Worm (Caenorhabditis elegans) whole organism, L3 larva: ENCODE data around the gene Y41C4A.11.

Source experiments
- ZK546.5 ChIP-seq: sonication (generic microtip); optimal IDR thresholded peaks from 2 replicates; lab custom pipeline; 2017; ENCODE audit warnings: missing biosample characterization, missing genetic modification characterization
- aly-2 ChIP-seq: fragments of 150-350 bp; optimal IDR thresholded peaks from 2 replicates; lab custom pipeline; 2014; ENCODE audit warnings: missing biosample characterization, missing genetic modification characterization
- ama-1 ChIP-seq: fragments of 150-350 bp; optimal IDR thresholded peaks from 2 replicates; lab custom pipeline; 2018
- ceh-16 ChIP-seq: sonication (generic microtip); optimal IDR thresholded peaks from 2 replicates; lab custom pipeline; 2017; ENCODE audit warnings: missing biosample characterization, missing genetic modification characterization
- daf-12 ChIP-seq: fragments of 150-350 bp; optimal IDR thresholded peaks from 2 replicates; lab custom pipeline; 2014; ENCODE audit warnings: missing biosample characterization, missing genetic modification reagents, missing genetic modification characterization
- egl-27 ChIP-seq: sonication (generic microtip); optimal IDR thresholded peaks from 4 replicates; lab custom pipeline; 2017; ENCODE audit warnings: missing biosample characterization, missing genetic modification reagents, missing genetic modification characterization
- elt-1 ChIP-seq: fragments of 150-350 bp; optimal IDR thresholded peaks from 2 replicates; lab custom pipeline; 2014; ENCODE audit warnings: missing biosample characterization, missing genetic modification characterization
- elt-2 ChIP-seq: sonication (generic microtip); optimal IDR thresholded peaks from 2 replicates; lab custom pipeline; 2016; ENCODE audit warnings: missing genetic modification reagents, mild to moderate bottlenecking, missing genetic modification characterization, missing compliant biosample characterization
- elt-3 ChIP-seq, 3 experiments: fragments of 150-350 bp in 1 of 3; sonication (generic microtip) in 2 of 3; optimal IDR thresholded peaks; 2 replicates in 2 of 3; 4 replicates in 1 of 3; lab custom pipeline; 2014 to 2017; ENCODE audit warnings: missing biosample characterization in 3 of 3, missing genetic modification characterization in 3 of 3
- fkh-10 ChIP-seq: sonication (generic microtip); optimal IDR thresholded peaks from 2 replicates; lab custom pipeline; 2017; ENCODE audit warnings: missing biosample characterization, missing genetic modification reagents, missing genetic modification characterization
- hmg-11 ChIP-seq: sonication (generic microtip); optimal IDR thresholded peaks from 2 replicates; lab custom pipeline; 2016; ENCODE audit warnings: missing genetic modification characterization, missing compliant biosample characterization
- jun-1 ChIP-seq: fragments of 150-350 bp; optimal IDR thresholded peaks from 2 replicates; lab custom pipeline; 2014; ENCODE audit warnings: missing biosample characterization, missing genetic modification reagents, missing genetic modification characterization
- lin-15B ChIP-seq: fragments of 150-350 bp; optimal IDR thresholded peaks from 2 replicates; lab custom pipeline; 2014; ENCODE audit warnings: missing biosample characterization, missing genetic modification characterization
- lin-39 ChIP-seq: fragments of 150-350 bp; optimal IDR thresholded peaks from 2 replicates; lab custom pipeline; 2018; ENCODE audit warnings: missing biosample characterization, missing genetic modification reagents, missing genetic modification characterization
- lsy-12 ChIP-seq: sonication (generic microtip); optimal IDR thresholded peaks from 2 replicates; lab custom pipeline; 2016; ENCODE audit warnings: mild to moderate bottlenecking, missing genetic modification characterization, missing compliant biosample characterization
- mdl-1 ChIP-seq: fragments of 150-350 bp; optimal IDR thresholded peaks from 2 replicates; lab custom pipeline; 2014; ENCODE audit warnings: missing biosample characterization, missing genetic modification characterization
- mml-1 ChIP-seq: fragments of 150-350 bp; sonication (generic microtip); optimal IDR thresholded peaks from 3 replicates; lab custom pipeline; 2014; ENCODE audit warnings: missing biosample characterization, missing genetic modification characterization
- nfya-1 ChIP-seq: sonication (generic microtip); optimal IDR thresholded peaks from 2 replicates; lab custom pipeline; 2017; ENCODE audit warnings: missing genetic modification characterization, mild to moderate bottlenecking, missing compliant biosample characterization, antibody characterized with exemption, moderate library complexity; ENCODE audit not compliant: insufficient read depth
- nhr-12 ChIP-seq: fragments of 150-350 bp; optimal IDR thresholded peaks from 2 replicates; lab custom pipeline; 2014; ENCODE audit warnings: missing biosample characterization, missing genetic modification characterization
- nhr-23 ChIP-seq: fragments of 150-350 bp; optimal IDR thresholded peaks from 2 replicates; lab custom pipeline; 2014; ENCODE audit warnings: missing biosample characterization, missing genetic modification reagents, missing genetic modification characterization
- nhr-25 ChIP-seq: sonication (generic microtip); optimal IDR thresholded peaks from 2 replicates; lab custom pipeline; 2017; ENCODE audit warnings: missing biosample characterization, missing genetic modification characterization
- nhr-76 ChIP-seq: fragments of 150-350 bp; sonication (generic microtip); optimal IDR thresholded peaks from 5 replicates; lab custom pipeline; 2014; ENCODE audit warnings: missing biosample characterization, missing genetic modification characterization
- nhr-77 ChIP-seq: fragments of 150-350 bp; optimal IDR thresholded peaks from 2 replicates; lab custom pipeline; 2014; ENCODE audit warnings: missing biosample characterization, missing genetic modification characterization
- pha-4 ChIP-seq: fragments of 150-350 bp; optimal IDR thresholded peaks from 2 replicates; lab custom pipeline; 2014; ENCODE audit warnings: missing biosample characterization, missing genetic modification reagents, missing genetic modification characterization
- pqm-1 ChIP-seq: fragments of 150-350 bp; optimal IDR thresholded peaks from 2 replicates; lab custom pipeline; 2017; ENCODE audit warnings: missing biosample characterization, missing genetic modification characterization, inconsistent platforms
- sea-2 ChIP-seq: fragments of 150-350 bp; sonication (generic microtip); optimal IDR thresholded peaks from 4 replicates; lab custom pipeline; 2014; ENCODE audit warnings: missing biosample characterization, missing genetic modification reagents, missing genetic modification characterization
- skn-1 ChIP-seq: fragments of 150-350 bp; optimal IDR thresholded peaks from 2 replicates; lab custom pipeline; 2014; ENCODE audit warnings: missing biosample characterization, missing genetic modification characterization
- snpc-4 ChIP-seq: fragments of 150-350 bp; optimal IDR thresholded peaks from 2 replicates; lab custom pipeline; 2014; ENCODE audit warnings: missing biosample characterization, missing genetic modification characterization
- unc-39 ChIP-seq: sonication (generic microtip); optimal IDR thresholded peaks from 4 replicates; lab custom pipeline; 2017; ENCODE audit warnings: missing biosample characterization, missing genetic modification characterization
- zag-1 ChIP-seq: fragments of 150-350 bp; optimal IDR thresholded peaks from 2 replicates; lab custom pipeline; 2014; ENCODE audit warnings: missing biosample characterization, missing genetic modification characterization
- ztf-4 ChIP-seq: fragments of 150-350 bp; optimal IDR thresholded peaks from 2 replicates; lab custom pipeline; 2014; ENCODE audit warnings: missing biosample characterization, missing genetic modification characterization

Gene Y41C4A.11

ce11 chrIII:11699959-11700358 lies 19.7 kb upstream of the Y41C4A.11 start, which contains the start of gene pqn-84:
TSS of gene pqn-84 (plus strand) at chrIII:11700259.
- TF ChIP-seq elt-2 (tag; lab: Kevin White, UChicago) (no peak), nhr-25 (tag; lab: Kevin White, UChicago) (no peak), nfya-1 (no peak), nhr-76 (tag; lab: Kevin White, UChicago) (no peak), aly-2 (tag; lab: Kevin White, UChicago) (no peak), zag-1 (no peak), unc-39 (tag; lab: Kevin White, UChicago) (no peak), snpc-4 (tag; lab: Kevin White, UChicago) (no peak), daf-12 (tag; lab: Kevin White, UChicago) (no peak)

DNA sequence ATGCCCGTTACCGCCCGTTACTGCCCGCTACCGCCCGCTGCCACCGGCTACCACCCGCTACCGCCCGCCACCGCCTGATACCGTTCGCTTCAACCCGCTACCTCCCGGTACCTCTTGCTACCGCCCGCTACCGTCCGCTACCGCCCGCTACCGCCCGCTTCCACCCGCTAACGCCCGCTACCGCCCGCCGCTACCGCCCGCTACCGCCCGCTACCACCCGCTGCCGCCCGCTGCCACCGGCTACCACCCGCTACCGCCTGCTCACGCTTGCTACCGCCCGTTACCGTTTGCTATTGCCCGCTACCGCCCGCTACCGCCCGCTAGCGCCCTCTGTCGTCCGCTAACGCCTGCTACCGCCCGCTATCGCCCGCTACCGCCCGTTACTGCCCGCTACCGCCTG lies 17.8 kb upstream of the Y41C4A.11 start:
- TF ChIP-seq nhr-12 (tag; lab: Kevin White, UChicago), result no peak

ce11 chrIII:11703006-11703775 lies 16.5 kb upstream of the Y41C4A.11 start:
- TF ChIP-seq ceh-16, result no peak
- TF ChIP-seq aly-2 (tag; lab: Kevin White, UChicago), result no peak
- TF ChIP-seq, all 47 proteins: peak for 0

DNA sequence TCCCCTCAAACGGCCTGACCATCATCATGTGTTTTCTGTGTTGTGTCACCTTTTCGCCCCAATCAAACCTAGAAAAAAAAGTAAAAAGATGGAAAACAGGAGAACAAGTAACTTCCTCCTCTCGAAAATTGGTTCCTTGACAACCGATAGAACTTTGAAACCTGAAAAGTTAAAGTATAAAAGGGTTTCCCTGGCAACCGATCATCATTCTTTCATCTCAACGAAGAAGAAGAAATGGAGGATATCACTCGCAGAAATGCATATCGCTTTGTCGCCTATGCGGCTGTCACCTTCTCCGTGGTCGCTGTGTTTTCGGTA lies 15.9 kb upstream of the Y41C4A.11 start, which contains the start of gene col-95:
Gene col-95 (plus strand): TSS at position 219 of the 318 bp plus-strand sequence.
- no peak for TF ChIP-seq jun-1 (tag; lab: Kevin White, UChicago)
- no peak for TF ChIP-seq aly-2 (tag; lab: Kevin White, UChicago)
- no peak for TF ChIP-seq elt-2 (tag; lab: Kevin White, UChicago)
- TF ChIP-seq hmg-11 (tag; lab: Kevin White, UChicago), result no peak
- no peak for TF ChIP-seq unc-39 (tag; lab: Kevin White, UChicago)
- no peak for TF ChIP-seq pqm-1 (tag; lab: Kevin White, UChicago)
- no peak for TF ChIP-seq ama-1 (lab: Kevin White, UChicago)
- TF ChIP-seq nhr-77, result no peak
- TF ChIP-seq ztf-4, result no peak
- no peak for TF ChIP-seq sea-2
- TF ChIP-seq egl-27 (tag; lab: Kevin White, UChicago), result no peak
- TF ChIP-seq lin-39 (tag; lab: Kevin White, UChicago), result no peak
- no peak for TF ChIP-seq mml-1 (tag; lab: Kevin White, UChicago)
- no peak for TF ChIP-seq nhr-23
- TF ChIP-seq elt-1 (tag; lab: Kevin White, UChicago), result no peak
- no peak for TF ChIP-seq snpc-4 (tag; lab: Kevin White, UChicago)
- TF ChIP-seq elt-3 (tag; optimal IDR thresholded peaks at IDR 0.05; lab: Kevin White, UChicago), result no peak
- no peak for TF ChIP-seq nfya-1
- no peak for TF ChIP-seq lsy-12 (tag; lab: Kevin White, UChicago)

- no peak for TF ChIP-seq pha-4 (tag; lab: Kevin White, UChicago)
- no peak for TF ChIP-seq daf-12 (tag; lab: Kevin White, UChicago)
- TF ChIP-seq zag-1, result no peak
- no peak for TF ChIP-seq fkh-10 (GFP tag; lab: Kevin White, UChicago)
- no peak for TF ChIP-seq lin-15B (tag; lab: Kevin White, UChicago)
- no peak for TF ChIP-seq mml-1 (tag; lab: Kevin White, UChicago)
- TF ChIP-seq lsy-12 (tag; lab: Kevin White, UChicago), result no peak
- TF ChIP-seq skn-1 (tag; lab: Kevin White, UChicago), result no peak
- TF ChIP-seq nfya-1, result no peak
- no peak for TF ChIP-seq ceh-16
- TF ChIP-seq mdl-1 (tag; lab: Kevin White, UChicago), result no peak
- no peak for TF ChIP-seq jun-1 (tag; lab: Kevin White, UChicago)
- no peak for TF ChIP-seq ZK546.5 (tag; lab: Kevin White, UChicago)
- TF ChIP-seq, all 47 proteins: peak for 0
These were observed 15.2 kb upstream of the Y41C4A.11 start for ce11 chrIII:11704377-11704978.
